Worm (Caenorhabditis elegans) whole organism, late embryonic: ENCODE data around the gene srd-69.

Experiments used
- T23F11.4 ChIP-seq: fragments of 200-800 bp; sonication (Bioruptor generic); optimal IDR thresholded peaks from 2 replicates; lab custom pipeline; 2018; ENCODE audit warnings: mild to moderate bottlenecking, missing genetic modification characterization, missing compliant biosample characterization
- ceh-9 ChIP-seq: sonication (generic microtip); optimal IDR thresholded peaks from 2 replicates; lab custom pipeline; 2016; ENCODE audit warnings: mild to moderate bottlenecking, missing genetic modification characterization, inconsistent platforms, missing compliant biosample characterization
- pag-3 ChIP-seq: sonication (generic microtip); optimal IDR thresholded peaks from 2 replicates; lab custom pipeline; 2016; ENCODE audit warnings: missing compliant biosample characterization, missing genetic modification characterization, borderline replicate concordance
- pha-4 ChIP-seq: fragments of 150-350 bp; optimal IDR thresholded peaks from 2 replicates; lab custom pipeline; 2018; ENCODE audit warnings: missing biosample characterization, missing genetic modification reagents, missing genetic modification characterization
- ref-2 ChIP-seq: sonication (generic microtip); optimal IDR thresholded peaks from 2 replicates; lab custom pipeline; 2016; ENCODE audit warnings: missing genetic modification characterization, missing compliant biosample characterization

DNA sequence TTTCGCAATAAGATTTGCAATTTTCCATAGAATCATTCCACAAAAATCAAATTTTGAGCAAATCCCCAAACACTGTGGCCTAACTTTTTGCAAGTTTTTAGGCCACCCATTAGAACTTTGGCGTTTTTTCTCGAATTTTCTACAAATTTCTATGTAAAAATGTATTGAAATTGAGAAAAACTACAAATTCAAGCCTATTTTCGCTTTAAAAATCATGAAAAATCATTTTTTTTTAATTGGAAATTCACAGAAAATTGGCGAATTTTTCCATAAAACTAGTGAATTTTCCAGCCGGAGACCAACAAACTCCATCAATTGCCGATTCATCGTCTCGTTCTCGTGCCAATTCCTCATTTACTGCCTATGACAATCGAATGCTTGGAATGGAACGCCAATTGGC lies 12.8 kb upstream of the srd-69 start:
- TF ChIP-seq pha-4 (tag; lab: Kevin White, UChicago) (no peak), ceh-9 (tag; lab: Kevin White, UChicago) (no peak), T23F11.4 (GFP tag; lab: Kevin White, UChicago) (no peak), pag-3 (tag; lab: Kevin White, UChicago) (no peak), ref-2 (no peak)
